Worm (Caenorhabditis elegans) whole organism, L3 larva: ENCODE results near the gene ttr-42.

Experiments used
- aly-2 ChIP-seq: fragments of 150-350 bp; optimal IDR thresholded peaks from 2 replicates; lab custom pipeline; 2014; ENCODE audit warnings: missing biosample characterization, missing genetic modification characterization
- ceh-16 ChIP-seq: sonication (generic microtip); optimal IDR thresholded peaks from 2 replicates; lab custom pipeline; 2017; ENCODE audit warnings: missing biosample characterization, missing genetic modification characterization
- ceh-28 ChIP-seq: fragments of 150-350 bp; optimal IDR thresholded peaks from 2 replicates; lab custom pipeline; 2014; ENCODE audit warnings: missing biosample characterization, missing genetic modification reagents, missing genetic modification characterization
- ceh-82 ChIP-seq: fragments of 150-350 bp; optimal IDR thresholded peaks from 2 replicates; lab custom pipeline; 2014; ENCODE audit warnings: missing biosample characterization, missing genetic modification characterization
- ceh-9 ChIP-seq: sonication (generic microtip); optimal IDR thresholded peaks from 2 replicates; lab custom pipeline; 2018; ENCODE audit warnings: missing biosample characterization, missing genetic modification characterization
- egl-27 ChIP-seq: sonication (generic microtip); optimal IDR thresholded peaks from 4 replicates; lab custom pipeline; 2017; ENCODE audit warnings: missing biosample characterization, missing genetic modification reagents, missing genetic modification characterization
- egl-5 ChIP-seq: fragments of 150-350 bp; optimal IDR thresholded peaks from 2 replicates; lab custom pipeline; 2017; ENCODE audit warnings: missing biosample characterization, missing genetic modification reagents, missing genetic modification characterization, inconsistent platforms
- elt-2 ChIP-seq: sonication (generic microtip); optimal IDR thresholded peaks from 2 replicates; lab custom pipeline; 2016; ENCODE audit warnings: missing genetic modification reagents, mild to moderate bottlenecking, missing genetic modification characterization, missing compliant biosample characterization
- elt-3 ChIP-seq, 3 experiments: fragments of 150-350 bp in 1 of 3; sonication (generic microtip) in 2 of 3; optimal IDR thresholded peaks; 2 replicates in 2 of 3; 4 replicates in 1 of 3; lab custom pipeline; 2014 to 2017; ENCODE audit warnings: missing biosample characterization in 3 of 3, missing genetic modification characterization in 3 of 3
- eor-1 ChIP-seq, 2 experiments: fragments of 150-350 bp; optimal IDR thresholded peaks; 2 replicates each; lab custom pipeline; 2014 to 2018; ENCODE audit warnings: missing biosample characterization in 2 of 2, missing genetic modification characterization in 2 of 2
- fkh-10 ChIP-seq: sonication (generic microtip); optimal IDR thresholded peaks from 2 replicates; lab custom pipeline; 2017; ENCODE audit warnings: missing biosample characterization, missing genetic modification reagents, missing genetic modification characterization
- fkh-2 ChIP-seq: fragments of 150-350 bp; optimal IDR thresholded peaks from 2 replicates; lab custom pipeline; 2014; ENCODE audit warnings: missing biosample characterization, missing genetic modification reagents, missing genetic modification characterization
- fos-1 ChIP-seq: fragments of 150-350 bp; optimal IDR thresholded peaks from 2 replicates; lab custom pipeline; 2014; ENCODE audit warnings: missing biosample characterization, missing genetic modification characterization
- hmg-11 ChIP-seq: sonication (generic microtip); optimal IDR thresholded peaks from 2 replicates; lab custom pipeline; 2016; ENCODE audit warnings: missing genetic modification characterization, missing compliant biosample characterization
- jun-1 ChIP-seq: fragments of 150-350 bp; optimal IDR thresholded peaks from 2 replicates; lab custom pipeline; 2014; ENCODE audit warnings: missing biosample characterization, missing genetic modification reagents, missing genetic modification characterization
- lin-15B ChIP-seq: fragments of 150-350 bp; optimal IDR thresholded peaks from 2 replicates; lab custom pipeline; 2014; ENCODE audit warnings: missing biosample characterization, missing genetic modification characterization
- lin-39 ChIP-seq: fragments of 150-350 bp; optimal IDR thresholded peaks from 2 replicates; lab custom pipeline; 2018; ENCODE audit warnings: missing biosample characterization, missing genetic modification reagents, missing genetic modification characterization
- lsy-12 ChIP-seq: sonication (generic microtip); optimal IDR thresholded peaks from 2 replicates; lab custom pipeline; 2016; ENCODE audit warnings: mild to moderate bottlenecking, missing genetic modification characterization, missing compliant biosample characterization
- mml-1 ChIP-seq: fragments of 150-350 bp; sonication (generic microtip); optimal IDR thresholded peaks from 3 replicates; lab custom pipeline; 2014; ENCODE audit warnings: missing biosample characterization, missing genetic modification characterization
- nfya-1 ChIP-seq: sonication (generic microtip); optimal IDR thresholded peaks from 2 replicates; lab custom pipeline; 2017; ENCODE audit warnings: missing genetic modification characterization, mild to moderate bottlenecking, missing compliant biosample characterization, antibody characterized with exemption, moderate library complexity; ENCODE audit not compliant: insufficient read depth
- nhr-12 ChIP-seq: fragments of 150-350 bp; optimal IDR thresholded peaks from 2 replicates; lab custom pipeline; 2014; ENCODE audit warnings: missing biosample characterization, missing genetic modification characterization
- nhr-23 ChIP-seq: fragments of 150-350 bp; optimal IDR thresholded peaks from 2 replicates; lab custom pipeline; 2014; ENCODE audit warnings: missing biosample characterization, missing genetic modification reagents, missing genetic modification characterization
- nhr-237 ChIP-seq: fragments of 150-350 bp; optimal IDR thresholded peaks from 2 replicates; lab custom pipeline; 2014; ENCODE audit warnings: missing biosample characterization, missing genetic modification characterization
- nhr-25 ChIP-seq: sonication (generic microtip); optimal IDR thresholded peaks from 2 replicates; lab custom pipeline; 2017; ENCODE audit warnings: missing biosample characterization, missing genetic modification characterization
- nhr-28 ChIP-seq: fragments of 150-350 bp; optimal IDR thresholded peaks from 2 replicates; lab custom pipeline; 2014; ENCODE audit warnings: missing biosample characterization, missing genetic modification characterization
- nhr-43 ChIP-seq: sonication (generic microtip); optimal IDR thresholded peaks from 2 replicates; lab custom pipeline; 2016; ENCODE audit warnings: mild to moderate bottlenecking, missing genetic modification characterization, missing compliant biosample characterization; ENCODE audit not compliant: poor library complexity, severe bottlenecking
- nhr-76 ChIP-seq: fragments of 150-350 bp; sonication (generic microtip); optimal IDR thresholded peaks from 5 replicates; lab custom pipeline; 2014; ENCODE audit warnings: missing biosample characterization, missing genetic modification characterization
- nhr-77 ChIP-seq: fragments of 150-350 bp; optimal IDR thresholded peaks from 2 replicates; lab custom pipeline; 2014; ENCODE audit warnings: missing biosample characterization, missing genetic modification characterization
- pha-4 ChIP-seq: fragments of 150-350 bp; optimal IDR thresholded peaks from 2 replicates; lab custom pipeline; 2014; ENCODE audit warnings: missing biosample characterization, missing genetic modification reagents, missing genetic modification characterization
- pqm-1 ChIP-seq: fragments of 150-350 bp; optimal IDR thresholded peaks from 2 replicates; lab custom pipeline; 2017; ENCODE audit warnings: missing biosample characterization, missing genetic modification characterization, inconsistent platforms
- sea-2 ChIP-seq: fragments of 150-350 bp; sonication (generic microtip); optimal IDR thresholded peaks from 4 replicates; lab custom pipeline; 2014; ENCODE audit warnings: missing biosample characterization, missing genetic modification reagents, missing genetic modification characterization
- skn-1 ChIP-seq: fragments of 150-350 bp; optimal IDR thresholded peaks from 2 replicates; lab custom pipeline; 2014; ENCODE audit warnings: missing biosample characterization, missing genetic modification characterization
- snpc-4 ChIP-seq: fragments of 150-350 bp; optimal IDR thresholded peaks from 2 replicates; lab custom pipeline; 2014; ENCODE audit warnings: missing biosample characterization, missing genetic modification characterization
- unc-62 ChIP-seq: fragments of 150-350 bp; sonication (generic microtip); optimal IDR thresholded peaks from 4 replicates; lab custom pipeline; 2014; ENCODE audit warnings: missing biosample characterization, missing genetic modification reagents, missing genetic modification characterization

ttr-42 gene

DNA sequence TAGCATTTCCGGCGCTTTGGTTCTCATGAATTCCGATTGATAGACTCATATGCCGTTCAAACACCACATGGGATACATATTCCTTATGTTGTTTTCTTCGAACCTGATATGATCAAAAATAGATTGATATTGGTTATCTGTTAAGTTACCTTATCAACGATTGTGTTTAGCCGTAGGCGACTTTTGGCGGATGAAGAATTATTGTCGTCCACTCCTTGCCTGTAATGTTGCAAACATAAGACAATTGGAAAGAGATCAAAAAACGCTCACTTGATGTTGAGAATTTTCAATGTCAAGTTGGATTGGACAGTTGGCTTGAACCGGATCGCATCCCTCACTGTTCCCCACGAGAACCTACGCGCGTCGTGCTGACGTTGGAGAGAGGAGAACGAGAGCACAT is 9.8 kb upstream of the ttr-42 start:
- TF ChIP-seq elt-3 (tag; optimal IDR thresholded peaks at IDR 0.05; lab: Kevin White, UChicago) (peak in 2 of 3 experiments; percentile 55 to 59), hmg-11 (no peak), fkh-10 (GFP tag; lab: Kevin White, UChicago) (no peak)

DNA sequence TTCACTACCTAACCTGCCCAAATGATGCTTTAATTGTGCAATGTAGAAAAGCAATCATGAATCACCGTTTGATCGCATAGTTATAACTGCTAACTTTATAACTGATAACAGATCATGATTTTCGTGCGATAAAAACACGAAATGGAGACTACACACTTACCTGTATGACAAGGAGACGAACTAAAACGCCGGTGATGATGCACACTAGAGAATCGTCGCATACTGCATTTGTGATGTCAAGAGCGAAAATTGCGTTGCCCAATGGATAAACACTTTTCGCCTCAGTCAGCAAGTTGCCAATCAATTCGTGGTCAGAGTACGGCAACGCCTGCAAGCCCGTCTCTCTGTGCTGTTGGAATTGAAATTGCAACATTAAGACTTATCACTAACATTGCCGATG is 8.5 kb upstream of the ttr-42 start:
- TF ChIP-seq nhr-28 (tag; lab: Kevin White, UChicago), result no peak
- TF ChIP-seq pqm-1 (tag; lab: Kevin White, UChicago), result peak; percentile 98
- TF ChIP-seq jun-1 (tag; lab: Kevin White, UChicago), result peak; percentile 78
- no peak for TF ChIP-seq nhr-12 (tag; lab: Kevin White, UChicago)
- peak; percentile 31 for TF ChIP-seq egl-27 (tag; lab: Kevin White, UChicago)
- TF ChIP-seq elt-2 (tag; lab: Kevin White, UChicago), result peak; percentile 98
- TF ChIP-seq skn-1 (tag; lab: Kevin White, UChicago), result peak; percentile 57
- TF ChIP-seq ceh-28, result peak; percentile 23

DNA sequence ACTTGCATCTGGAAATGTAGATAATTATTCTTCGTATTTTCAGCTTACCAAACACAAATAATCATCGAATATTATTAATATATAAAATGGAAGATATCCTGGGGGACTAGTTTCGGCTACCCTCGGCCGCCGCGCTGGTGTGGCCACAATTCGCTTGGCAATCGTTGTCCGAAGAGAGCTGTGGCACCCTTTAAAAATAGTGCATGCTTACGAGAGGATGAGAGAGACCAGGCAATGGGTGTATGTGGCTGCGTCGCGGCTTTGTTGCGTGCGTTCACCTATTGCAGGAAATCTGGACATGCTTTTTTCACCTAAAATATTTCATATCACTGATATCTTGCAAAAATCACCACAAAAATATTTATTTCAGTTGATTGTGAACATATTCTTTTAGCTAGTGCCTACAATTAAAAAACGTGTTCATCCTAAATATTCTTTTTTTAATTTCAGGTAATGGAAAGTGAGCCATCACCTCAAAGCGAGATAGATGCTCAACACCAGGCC is 4.8 kb upstream of the ttr-42 start, which contains the start of the genes ccd-5 and F52H2.1:
Gene ccd-5, minus strand, starts transcription at position 8 of the 504 bp plus-strand sequence.
Gene F52H2.1, plus strand, starts transcription at position 454 of the 504 bp plus-strand sequence.
- TF ChIP-seq snpc-4 (tag; lab: Kevin White, UChicago), result no peak
- peak; percentile 60 for TF ChIP-seq lin-39
- TF ChIP-seq mml-1 (tag; lab: Kevin White, UChicago), result no peak
- no peak for TF ChIP-seq skn-1 (tag; lab: Kevin White, UChicago)
- TF ChIP-seq eor-1 (tag; optimal IDR thresholded peaks at IDR 0.05; lab: Kevin White, UChicago), result no peak
- no peak for TF ChIP-seq nhr-237 (tag; lab: Kevin White, UChicago)
- TF ChIP-seq hmg-11, result peak; percentile 66
- no peak for TF ChIP-seq pqm-1 (tag; lab: Kevin White, UChicago)
- no peak for TF ChIP-seq nhr-77 (tag; lab: Kevin White, UChicago)
- TF ChIP-seq unc-62 (GFP tag; lab: Kevin White, UChicago), result no peak
- no peak for TF ChIP-seq aly-2
- TF ChIP-seq fkh-10 (GFP tag; lab: Kevin White, UChicago), result no peak
- TF ChIP-seq ceh-9 (tag; lab: Kevin White, UChicago), result no peak
- no peak for TF ChIP-seq nhr-25 (tag; lab: Kevin White, UChicago)
- TF ChIP-seq lsy-12 (tag; lab: Kevin White, UChicago), result no peak
- no peak for TF ChIP-seq fkh-2 (tag; lab: Kevin White, UChicago)
- TF ChIP-seq nhr-28 (tag; lab: Kevin White, UChicago), result no peak
- TF ChIP-seq nhr-23 (tag; lab: Kevin White, UChicago), result no peak
- TF ChIP-seq nhr-76, result no peak
- no peak for TF ChIP-seq fos-1 (tag; lab: Kevin White, UChicago)
- TF ChIP-seq elt-3 (tag; optimal IDR thresholded peaks at IDR 0.05; lab: Kevin White, UChicago), result no peak
- no peak for TF ChIP-seq ceh-16
- TF ChIP-seq nhr-43, result no peak
- no peak for TF ChIP-seq egl-27 (tag; lab: Kevin White, UChicago)
- TF ChIP-seq nfya-1 (tag; lab: Kevin White, UChicago), result peak; percentile 58
- TF ChIP-seq lin-15B (tag; lab: Kevin White, UChicago), result no peak
- no peak for TF ChIP-seq egl-5 (tag; lab: Kevin White, UChicago)

DNA sequence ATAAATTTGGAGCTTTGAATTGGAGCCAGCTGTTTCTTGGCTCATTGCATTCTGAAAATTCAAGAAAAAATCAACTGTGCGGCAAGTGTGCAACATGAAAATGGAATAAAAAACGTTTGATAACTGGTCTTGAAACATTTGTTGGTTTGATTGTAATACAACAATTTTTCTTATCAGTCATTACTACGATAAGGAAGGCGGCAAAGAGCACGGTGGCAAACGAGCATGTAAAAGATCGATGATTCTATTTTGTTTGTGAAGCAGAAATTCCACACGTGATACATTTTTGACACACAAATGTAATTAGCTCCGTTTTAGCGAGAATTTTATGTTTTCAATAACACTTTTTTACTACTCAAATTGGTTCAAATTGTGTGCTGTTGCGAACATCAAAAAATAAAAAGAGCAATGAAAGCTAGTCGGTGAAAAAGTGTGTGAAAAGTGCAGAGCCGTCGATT is 3.0 kb downstream of the ttr-42 start, which contains the start of gene H01M10.1:
Gene H01M10.1, minus strand, starts transcription at position 51 of the 458 bp plus-strand sequence.
- TF ChIP-seq pha-4 (tag; lab: Kevin White, UChicago), result peak; percentile 58
- peak; percentile 72 for TF ChIP-seq pqm-1 (tag; lab: Kevin White, UChicago)
- TF ChIP-seq elt-2 (tag; lab: Kevin White, UChicago), result peak; percentile 96
- no peak for TF ChIP-seq ceh-82 (tag; lab: Kevin White, UChicago)
- TF ChIP-seq lin-39, result no peak
- TF ChIP-seq ceh-16, result no peak
- no peak for TF ChIP-seq sea-2 (GFP tag; lab: Kevin White, UChicago)
- no peak for TF ChIP-seq aly-2
- TF ChIP-seq eor-1 (tag; optimal IDR thresholded peaks at IDR 0.05; lab: Kevin White, UChicago), result no peak
- TF ChIP-seq ceh-9 (tag; lab: Kevin White, UChicago), result no peak
- peak; percentile 74 for TF ChIP-seq jun-1 (tag; lab: Kevin White, UChicago)
- no peak for TF ChIP-seq nhr-43
- TF ChIP-seq egl-5 (tag; lab: Kevin White, UChicago), result no peak
